Worm (Caenorhabditis elegans) whole organism, L3 larva: ENCODE measurements around the gene btb-7.

Experiments
- ceh-16 ChIP-seq: sonication (generic microtip); optimal IDR thresholded peaks from 2 replicates; lab custom pipeline; 2017; ENCODE audit warnings: missing biosample characterization, missing genetic modification characterization
- ceh-82 ChIP-seq: fragments of 150-350 bp; optimal IDR thresholded peaks from 2 replicates; lab custom pipeline; 2014; ENCODE audit warnings: missing biosample characterization, missing genetic modification characterization
- daf-12 ChIP-seq: fragments of 150-350 bp; optimal IDR thresholded peaks from 2 replicates; lab custom pipeline; 2014; ENCODE audit warnings: missing biosample characterization, missing genetic modification reagents, missing genetic modification characterization
- egl-27 ChIP-seq: sonication (generic microtip); optimal IDR thresholded peaks from 4 replicates; lab custom pipeline; 2017; ENCODE audit warnings: missing biosample characterization, missing genetic modification reagents, missing genetic modification characterization
- egl-5 ChIP-seq: fragments of 150-350 bp; optimal IDR thresholded peaks from 2 replicates; lab custom pipeline; 2017; ENCODE audit warnings: missing biosample characterization, missing genetic modification reagents, missing genetic modification characterization, inconsistent platforms
- elt-1 ChIP-seq: fragments of 150-350 bp; optimal IDR thresholded peaks from 2 replicates; lab custom pipeline; 2014; ENCODE audit warnings: missing biosample characterization, missing genetic modification characterization
- elt-2 ChIP-seq: sonication (generic microtip); optimal IDR thresholded peaks from 2 replicates; lab custom pipeline; 2016; ENCODE audit warnings: missing genetic modification reagents, mild to moderate bottlenecking, missing genetic modification characterization, missing compliant biosample characterization
- elt-3 ChIP-seq, 3 experiments: fragments of 150-350 bp in 1 of 3; sonication (generic microtip) in 2 of 3; optimal IDR thresholded peaks; 2 replicates in 2 of 3; 4 replicates in 1 of 3; lab custom pipeline; 2014 to 2017; ENCODE audit warnings: missing biosample characterization in 3 of 3, missing genetic modification characterization in 3 of 3
- fkh-10 ChIP-seq: sonication (generic microtip); optimal IDR thresholded peaks from 2 replicates; lab custom pipeline; 2017; ENCODE audit warnings: missing biosample characterization, missing genetic modification reagents, missing genetic modification characterization
- hmg-11 ChIP-seq: sonication (generic microtip); optimal IDR thresholded peaks from 2 replicates; lab custom pipeline; 2016; ENCODE audit warnings: missing genetic modification characterization, missing compliant biosample characterization
- lin-39 ChIP-seq: fragments of 150-350 bp; optimal IDR thresholded peaks from 2 replicates; lab custom pipeline; 2018; ENCODE audit warnings: missing biosample characterization, missing genetic modification reagents, missing genetic modification characterization
- mdl-1 ChIP-seq: fragments of 150-350 bp; optimal IDR thresholded peaks from 2 replicates; lab custom pipeline; 2014; ENCODE audit warnings: missing biosample characterization, missing genetic modification characterization
- nfya-1 ChIP-seq: sonication (generic microtip); optimal IDR thresholded peaks from 2 replicates; lab custom pipeline; 2017; ENCODE audit warnings: missing genetic modification characterization, mild to moderate bottlenecking, missing compliant biosample characterization, antibody characterized with exemption, moderate library complexity; ENCODE audit not compliant: insufficient read depth
- nhr-11 ChIP-seq: fragments of 150-350 bp; optimal IDR thresholded peaks from 2 replicates; lab custom pipeline; 2014; ENCODE audit warnings: missing biosample characterization, missing genetic modification characterization
- nhr-12 ChIP-seq: fragments of 150-350 bp; optimal IDR thresholded peaks from 2 replicates; lab custom pipeline; 2014; ENCODE audit warnings: missing biosample characterization, missing genetic modification characterization
- nhr-23 ChIP-seq: fragments of 150-350 bp; optimal IDR thresholded peaks from 2 replicates; lab custom pipeline; 2014; ENCODE audit warnings: missing biosample characterization, missing genetic modification reagents, missing genetic modification characterization
- nhr-25 ChIP-seq: sonication (generic microtip); optimal IDR thresholded peaks from 2 replicates; lab custom pipeline; 2017; ENCODE audit warnings: missing biosample characterization, missing genetic modification characterization
- nhr-28 ChIP-seq: fragments of 150-350 bp; optimal IDR thresholded peaks from 2 replicates; lab custom pipeline; 2014; ENCODE audit warnings: missing biosample characterization, missing genetic modification characterization
- nhr-67 ChIP-seq: fragments of 150-350 bp; optimal IDR thresholded peaks from 2 replicates; lab custom pipeline; 2014; ENCODE audit warnings: missing biosample characterization, missing genetic modification characterization
- nhr-76 ChIP-seq: fragments of 150-350 bp; sonication (generic microtip); optimal IDR thresholded peaks from 5 replicates; lab custom pipeline; 2014; ENCODE audit warnings: missing biosample characterization, missing genetic modification characterization
- nhr-77 ChIP-seq: fragments of 150-350 bp; optimal IDR thresholded peaks from 2 replicates; lab custom pipeline; 2014; ENCODE audit warnings: missing biosample characterization, missing genetic modification characterization
- pha-4 ChIP-seq: fragments of 150-350 bp; optimal IDR thresholded peaks from 2 replicates; lab custom pipeline; 2014; ENCODE audit warnings: missing biosample characterization, missing genetic modification reagents, missing genetic modification characterization
- pqm-1 ChIP-seq: fragments of 150-350 bp; optimal IDR thresholded peaks from 2 replicates; lab custom pipeline; 2017; ENCODE audit warnings: missing biosample characterization, missing genetic modification characterization, inconsistent platforms
- sea-2 ChIP-seq: fragments of 150-350 bp; sonication (generic microtip); optimal IDR thresholded peaks from 4 replicates; lab custom pipeline; 2014; ENCODE audit warnings: missing biosample characterization, missing genetic modification reagents, missing genetic modification characterization
- skn-1 ChIP-seq: fragments of 150-350 bp; optimal IDR thresholded peaks from 2 replicates; lab custom pipeline; 2014; ENCODE audit warnings: missing biosample characterization, missing genetic modification characterization
- snpc-4 ChIP-seq: fragments of 150-350 bp; optimal IDR thresholded peaks from 2 replicates; lab custom pipeline; 2014; ENCODE audit warnings: missing biosample characterization, missing genetic modification characterization
- unc-39 ChIP-seq: sonication (generic microtip); optimal IDR thresholded peaks from 4 replicates; lab custom pipeline; 2017; ENCODE audit warnings: missing biosample characterization, missing genetic modification characterization
- unc-62 ChIP-seq: fragments of 150-350 bp; sonication (generic microtip); optimal IDR thresholded peaks from 4 replicates; lab custom pipeline; 2014; ENCODE audit warnings: missing biosample characterization, missing genetic modification reagents, missing genetic modification characterization
- zag-1 ChIP-seq: fragments of 150-350 bp; optimal IDR thresholded peaks from 2 replicates; lab custom pipeline; 2014; ENCODE audit warnings: missing biosample characterization, missing genetic modification characterization
- ztf-11 ChIP-seq: fragments of 150-350 bp; optimal IDR thresholded peaks from 2 replicates; lab custom pipeline; 2014; ENCODE audit warnings: missing biosample characterization, missing genetic modification characterization
- ztf-4 ChIP-seq: fragments of 150-350 bp; optimal IDR thresholded peaks from 2 replicates; lab custom pipeline; 2014; ENCODE audit warnings: missing biosample characterization, missing genetic modification characterization

Gene btb-7

DNA sequence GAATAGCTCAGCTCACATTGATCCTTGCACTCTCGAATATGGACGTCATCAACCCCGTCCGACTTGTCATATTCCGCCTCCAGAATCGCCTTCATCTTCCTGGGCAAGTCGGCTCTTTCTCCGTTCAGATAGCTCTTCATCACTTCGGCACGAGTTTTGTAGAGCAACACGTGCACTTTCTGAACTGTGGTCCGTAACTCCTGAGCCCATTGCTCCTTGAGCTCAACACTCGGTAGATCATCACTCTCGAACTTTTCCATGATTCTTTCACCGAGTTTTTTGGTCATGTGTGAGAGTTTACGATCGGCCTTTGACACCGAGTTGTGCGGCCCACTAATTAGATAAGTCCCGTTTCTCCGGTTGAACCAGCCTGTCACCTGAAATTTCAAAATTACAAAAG is 22.1 kb downstream of the btb-7 start:
- TF ChIP-seq pqm-1 (tag; lab: Kevin White, UChicago): no peak
- TF ChIP-seq daf-12 (tag; lab: Kevin White, UChicago): no peak
- TF ChIP-seq, all 47 proteins: peak for 0

DNA sequence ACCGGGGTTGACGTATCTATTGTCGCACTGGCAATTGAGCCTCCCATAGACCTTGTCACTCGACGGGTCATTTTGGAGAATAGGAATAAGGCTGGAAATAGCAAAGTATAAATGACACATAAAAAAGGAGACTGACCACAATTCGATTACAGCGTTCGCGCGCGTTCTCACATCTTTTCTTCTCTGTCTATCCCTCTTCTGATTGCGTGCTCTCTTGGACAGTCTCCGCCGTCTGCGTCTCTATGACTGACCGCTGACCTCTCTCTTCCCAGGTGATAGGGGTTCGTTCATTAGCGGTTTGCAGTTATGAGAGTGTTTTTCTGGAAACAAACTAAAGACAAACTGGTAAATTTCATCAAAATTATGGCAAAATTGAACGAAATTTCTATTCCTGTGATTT is 23.3 kb downstream of the btb-7 start, which contains the start of gene ceh-83:
ceh-83 (minus strand) TSS at position 181 of the 400 bp plus-strand sequence.
- TF ChIP-seq nhr-28 (tag; lab: Kevin White, UChicago): no peak
- no peak for TF ChIP-seq skn-1
- TF ChIP-seq elt-2 (tag; lab: Kevin White, UChicago): no peak
- TF ChIP-seq elt-3 (tag; optimal IDR thresholded peaks at IDR 0.05; lab: Kevin White, UChicago): no peak
- no peak for TF ChIP-seq ztf-11 (tag; lab: Kevin White, UChicago)
- no peak for TF ChIP-seq daf-12 (tag; lab: Kevin White, UChicago)
- TF ChIP-seq pha-4 (tag; lab: Kevin White, UChicago): no peak
- no peak for TF ChIP-seq mdl-1 (tag; lab: Kevin White, UChicago)

DNA sequence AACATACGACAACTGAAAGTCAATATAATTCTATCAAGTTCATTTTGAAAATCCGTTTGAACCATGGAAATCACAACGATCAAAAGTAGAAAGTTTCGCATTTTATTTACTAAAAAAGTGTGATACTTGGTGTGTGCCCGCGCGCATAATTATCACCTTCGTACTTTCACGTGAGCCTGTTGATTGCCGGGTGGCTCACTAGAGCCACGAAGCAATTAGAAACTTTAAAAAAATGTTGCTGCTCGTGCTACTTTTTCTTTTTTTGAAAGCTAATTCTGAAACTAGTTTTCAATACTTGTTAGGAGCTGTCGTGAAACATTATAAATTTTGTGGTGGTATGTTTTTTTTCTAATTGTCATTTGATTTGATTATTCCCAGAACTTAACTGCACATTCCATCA is 25.8 kb downstream of the btb-7 start, which contains the start of the genes irld-9 and irld-33:
irld-9 (minus strand) TSS at position 101 of the 400 bp plus-strand sequence.
irld-33 (plus strand) TSS at position 209 of the 400 bp plus-strand sequence.
- TF ChIP-seq nhr-12 (tag; lab: Kevin White, UChicago): no peak
- TF ChIP-seq lin-39 (tag; lab: Kevin White, UChicago): no peak
- no peak for TF ChIP-seq snpc-4 (tag; lab: Kevin White, UChicago)
- TF ChIP-seq unc-62 (GFP tag; lab: Kevin White, UChicago): no peak
- no peak for TF ChIP-seq nhr-67
- no peak for TF ChIP-seq sea-2

DNA sequence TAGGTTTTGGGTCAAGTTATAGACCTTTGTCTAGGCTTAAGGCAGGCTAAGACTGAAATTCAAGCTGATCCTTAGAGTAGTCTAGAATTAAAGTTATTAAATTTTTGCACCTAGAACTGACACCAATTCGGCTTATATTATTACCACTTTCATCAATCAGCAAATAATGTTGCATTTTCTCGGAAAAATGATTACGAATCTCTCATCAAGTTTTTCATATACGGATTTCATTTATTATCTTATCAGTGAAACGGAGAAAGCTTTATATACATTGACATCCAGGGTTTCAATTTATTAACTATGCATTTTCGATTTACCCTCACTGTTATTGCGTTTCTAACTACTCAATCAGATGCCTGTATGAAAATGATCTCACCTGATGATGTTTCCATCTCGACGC is 28.2 kb downstream of the btb-7 start, which contains the start of gene K07G6.1:
K07G6.1 (plus strand) TSS at position 301 of the 400 bp plus-strand sequence.
- TF ChIP-seq nhr-25 (tag; lab: Kevin White, UChicago) (no peak), nhr-76 (no peak), fkh-10 (GFP tag; lab: Kevin White, UChicago) (no peak), nhr-23 (tag; lab: Kevin White, UChicago) (no peak), skn-1 (no peak), zag-1 (no peak), egl-5 (tag; lab: Kevin White, UChicago) (no peak)

DNA sequence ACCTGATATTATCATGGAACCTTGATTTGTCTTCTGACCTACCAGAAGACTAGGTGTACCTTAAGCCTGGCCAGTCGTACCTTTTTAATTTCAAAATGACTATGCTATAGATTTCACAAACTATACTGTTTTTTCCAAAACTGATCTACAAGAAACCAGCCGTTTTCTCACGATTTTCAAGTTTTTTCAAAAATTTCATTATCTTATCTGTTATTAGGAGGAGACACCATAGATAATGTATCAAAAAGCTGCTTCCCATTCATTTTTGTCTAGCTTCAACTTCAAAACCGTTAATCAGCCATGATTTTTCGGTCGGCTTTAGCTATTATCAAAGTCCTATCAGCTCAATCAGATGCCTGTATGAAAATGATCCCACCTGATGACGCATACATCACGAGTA is 29.5 kb downstream of the btb-7 start, which contains the start of gene F36H5.12:
F36H5.12 (plus strand) TSS at position 301 of the 400 bp plus-strand sequence.
- TF ChIP-seq nhr-23 (tag; lab: Kevin White, UChicago): no peak
- no peak for TF ChIP-seq ceh-82
- no peak for TF ChIP-seq ztf-4 (tag; lab: Kevin White, UChicago)
- no peak for TF ChIP-seq nhr-12 (tag; lab: Kevin White, UChicago)
- TF ChIP-seq egl-27 (tag; lab: Kevin White, UChicago): no peak
- no peak for TF ChIP-seq nhr-11
- no peak for TF ChIP-seq nhr-67
- TF ChIP-seq ceh-16 (tag; lab: Kevin White, UChicago): no peak
- no peak for TF ChIP-seq nfya-1
- TF ChIP-seq elt-3 (tag; optimal IDR thresholded peaks at IDR 0.05; lab: Kevin White, UChicago): no peak
- TF ChIP-seq lin-39 (tag; lab: Kevin White, UChicago): no peak
- no peak for TF ChIP-seq zag-1
- TF ChIP-seq daf-12 (tag; lab: Kevin White, UChicago): no peak
- no peak for TF ChIP-seq nhr-76
- TF ChIP-seq ztf-11 (tag; lab: Kevin White, UChicago): no peak
- TF ChIP-seq nhr-77 (tag; lab: Kevin White, UChicago): no peak
- TF ChIP-seq egl-5 (tag; lab: Kevin White, UChicago): no peak

DNA sequence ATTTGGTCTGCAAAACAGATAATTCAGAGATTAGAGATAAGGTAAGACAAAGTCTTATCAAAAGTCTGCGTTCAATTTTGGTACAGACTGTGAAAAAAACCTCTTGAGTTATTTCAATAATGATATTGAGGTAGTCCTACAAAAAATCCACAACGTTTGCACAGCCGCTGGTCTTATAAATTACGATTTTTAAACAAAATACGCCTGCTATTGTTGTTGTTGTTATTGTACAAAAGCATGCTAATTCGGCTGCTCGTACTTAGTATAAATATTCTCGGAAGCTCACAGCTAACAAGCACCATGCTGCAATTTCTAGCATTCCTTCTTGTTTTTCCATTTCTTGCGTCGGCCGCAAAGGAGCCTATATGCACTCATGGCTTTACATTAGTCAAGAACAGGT is 31.1 kb downstream of the btb-7 start, which contains the start of gene clec-19:
clec-19 (plus strand) TSS at position 301 of the 400 bp plus-strand sequence.
- no peak for TF ChIP-seq mdl-1 (tag; lab: Kevin White, UChicago)
- no peak for TF ChIP-seq nhr-28 (tag; lab: Kevin White, UChicago)
- TF ChIP-seq pha-4 (tag; lab: Kevin White, UChicago): no peak

DNA sequence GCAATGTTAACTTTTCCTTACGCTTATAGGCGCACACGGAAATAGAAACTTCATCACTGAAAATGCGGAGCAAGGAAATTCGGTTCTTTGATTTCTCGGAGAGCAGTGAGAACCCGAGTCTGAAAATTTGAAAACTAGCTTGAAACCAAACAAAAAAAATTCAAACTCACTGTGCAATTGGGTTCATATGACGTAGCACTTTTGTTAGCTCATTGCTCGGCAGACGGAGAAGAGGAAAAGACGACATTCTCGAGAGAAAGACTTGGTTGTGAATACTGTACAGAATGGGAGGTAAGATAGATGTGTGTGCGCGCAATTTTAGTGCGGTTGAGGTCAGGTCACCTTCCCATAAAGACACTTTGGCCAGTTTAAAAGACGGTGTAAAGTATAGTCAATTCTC is 37.4 kb downstream of the btb-7 start, which contains the start of the genes F36H5.13 and F36H5.8:
F36H5.13 (minus strand) TSS at position 101 of the 400 bp plus-strand sequence.
F36H5.8 (minus strand) TSS at position 274 of the 400 bp plus-strand sequence.
- TF ChIP-seq elt-2 (tag; lab: Kevin White, UChicago) (no peak), unc-39 (tag; lab: Kevin White, UChicago) (no peak), lin-39 (tag; lab: Kevin White, UChicago) (no peak), hmg-11 (tag; lab: Kevin White, UChicago) (no peak), elt-1 (tag; lab: Kevin White, UChicago) (no peak)
